Fruit fly (Drosophila melanogaster) whole organism, wandering third instar larva: ENCODE measurements around the gene Gr5a.
A peak's percentile ranks its signal among the peaks of the same experiment; 100 is the strongest.

Experiments used
- CG32264 ChIP-seq: fragments of 200-800 bp; sonication (Bioruptor generic); optimal IDR thresholded peaks from 2 replicates; lab custom pipeline; 2016; ENCODE audit warnings: missing biosample characterization, missing genetic modification characterization
- CG9705 ChIP-seq: fragments of 200-800 bp; sonication (Bioruptor generic); optimal IDR thresholded peaks from 2 replicates; lab custom pipeline; 2018; ENCODE audit warnings: missing biosample characterization, mild to moderate bottlenecking, missing genetic modification characterization
- CrebA ChIP-seq: fragments of 200-800 bp; sonication (Bioruptor generic); optimal IDR thresholded peaks from 2 replicates; lab custom pipeline; 2016; ENCODE audit warnings: missing biosample characterization, mild to moderate bottlenecking, missing genetic modification characterization, borderline replicate concordance
- Dfd ChIP-seq: fragments of >200 bp; optimal IDR thresholded peaks from 2 replicates; lab custom pipeline; 2017; ENCODE audit warnings: missing biosample characterization, missing genetic modification characterization
- Dif ChIP-seq: fragments of 200-275, 200-300 bp; sonication (Bioruptor generic); optimal IDR thresholded peaks from 2 replicates; lab custom pipeline; 2018; ENCODE audit warnings: missing biosample characterization, missing genetic modification characterization; ENCODE audit not compliant: partially characterized antibody
- GATAd ChIP-seq: sonication (Bioruptor generic); optimal IDR thresholded peaks from 2 replicates; lab custom pipeline; 2016; ENCODE audit warnings: missing biosample characterization, missing genetic modification characterization
- HLH106 ChIP-seq: fragments of 200-800 bp; optimal IDR thresholded peaks from 3 replicates; lab custom pipeline; 2019; ENCODE audit warnings: missing biosample characterization, mild to moderate bottlenecking, missing genetic modification characterization, moderate library complexity
- Hnf4 ChIP-seq: fragments of 200-800 bp; sonication (Bioruptor generic); optimal IDR thresholded peaks from 2 replicates; lab custom pipeline; 2016; ENCODE audit warnings: missing biosample characterization, mild to moderate bottlenecking, missing genetic modification characterization
- Hr83 ChIP-seq: fragments of 200-300 bp; sonication (Bioruptor generic); optimal IDR thresholded peaks from 2 replicates; lab custom pipeline; 2016; ENCODE audit warnings: missing biosample characterization, mild to moderate bottlenecking, missing genetic modification characterization, moderate library complexity; ENCODE audit not compliant: poor library complexity, severe bottlenecking
- Mio ChIP-seq: sonication (Bioruptor generic); optimal IDR thresholded peaks from 2 replicates; lab custom pipeline; 2016; ENCODE audit warnings: missing biosample characterization, missing genetic modification characterization
- Myc ChIP-seq: fragments of >200 bp; optimal IDR thresholded peaks from 2 replicates; lab custom pipeline; 2017
- N ChIP-seq: fragments of >200 bp; optimal IDR thresholded peaks from 2 replicates; lab custom pipeline; 2018; ENCODE audit warnings: missing biosample characterization, missing external identifiers, missing genetic modification characterization
- OdsH ChIP-seq: fragments of 200-800 bp; sonication (Bioruptor generic); optimal IDR thresholded peaks from 2 replicates; lab custom pipeline; 2016; ENCODE audit warnings: missing biosample characterization, mild to moderate bottlenecking, missing genetic modification characterization
- Rel ChIP-seq, 2 experiments: fragments of 200-800 bp; sonication (Bioruptor generic) in 1 of 2; optimal IDR thresholded peaks; 2 replicates in 1 of 2; 3 replicates in 1 of 2; lab custom pipeline; 2016 to 2019; ENCODE audit warnings: mild to moderate bottlenecking in 2 of 2, missing biosample characterization in 2 of 2, missing genetic modification characterization in 2 of 2, moderate library complexity in 1 of 2
- Sp1 ChIP-seq: fragments of 200-800 bp; sonication (Bioruptor generic); optimal IDR thresholded peaks from 3 replicates; lab custom pipeline; 2019; ENCODE audit warnings: missing biosample characterization, mild to moderate bottlenecking, missing genetic modification characterization, moderate library complexity
- Vsx2 ChIP-seq: fragments of 200-300, 225-300 bp; sonication (Bioruptor generic); optimal IDR thresholded peaks from 2 replicates; lab custom pipeline; 2018; ENCODE audit warnings: missing biosample characterization, missing genetic modification characterization; ENCODE audit not compliant: partially characterized antibody
- br ChIP-seq: fragments of 200-800 bp; sonication (Bioruptor generic); optimal IDR thresholded peaks from 2 replicates; lab custom pipeline; 2016; ENCODE audit warnings: missing biosample characterization, missing genetic modification characterization
- brk ChIP-seq: fragments of 200-800 bp; sonication (Bioruptor generic); optimal IDR thresholded peaks from 2 replicates; lab custom pipeline; 2016; ENCODE audit warnings: missing biosample characterization, mild to moderate bottlenecking, missing genetic modification characterization
- dl ChIP-seq, 2 experiments: fragments of 175-275, 200-275 bp in 1 of 2; fragments of 200-275 bp in 1 of 2; sonication (Bioruptor generic); optimal IDR thresholded peaks; lab custom pipeline; 2018; ENCODE audit warnings: mild to moderate bottlenecking in 2 of 2, missing biosample characterization in 2 of 2, missing genetic modification characterization in 2 of 2, moderate library complexity in 2 of 2; ENCODE audit not compliant: partially characterized antibody in 2 of 2, insufficient read depth in 1 of 2
- dmrt93B ChIP-seq: fragments of 200-800 bp; sonication (Bioruptor generic); optimal IDR thresholded peaks from 2 replicates; lab custom pipeline; 2018; ENCODE audit warnings: missing biosample characterization, mild to moderate bottlenecking, missing genetic modification characterization
- dsf ChIP-seq: sonication (Bioruptor generic); optimal IDR thresholded peaks from 2 replicates; lab custom pipeline; 2016; ENCODE audit warnings: missing biosample characterization, missing genetic modification characterization, borderline replicate concordance
- ey ChIP-seq: fragments of 200-800 bp; sonication (Bioruptor generic); optimal IDR thresholded peaks from 2 replicates; lab custom pipeline; 2016; ENCODE audit warnings: missing biosample characterization, missing genetic modification characterization
- foxo ChIP-seq, 2 experiments: fragments of 200-800 bp; sonication (Bioruptor generic); optimal IDR thresholded peaks; 2 replicates in 1 of 2; 3 replicates in 1 of 2; lab custom pipeline; 2016 to 2017; ENCODE audit warnings: missing biosample characterization in 2 of 2, missing genetic modification characterization in 2 of 2
- fru ChIP-seq: fragments of 200-800 bp; sonication (Bioruptor generic); optimal IDR thresholded peaks from 3 replicates; lab custom pipeline; 2016; ENCODE audit warnings: missing biosample characterization, mild to moderate bottlenecking, missing genetic modification characterization
- h ChIP-seq: fragments of 200-800 bp; sonication (Bioruptor generic); optimal IDR thresholded peaks from 3 replicates; lab custom pipeline; 2016; ENCODE audit warnings: missing biosample characterization, mild to moderate bottlenecking, missing genetic modification characterization
- jim ChIP-seq: fragments of 175-275, 200-325 bp; sonication (Bioruptor generic); optimal IDR thresholded peaks from 2 replicates; lab custom pipeline; 2016; ENCODE audit warnings: missing biosample characterization, mild to moderate bottlenecking, missing genetic modification characterization
- lola ChIP-seq: fragments of >200 bp; optimal IDR thresholded peaks from 2 replicates; lab custom pipeline; 2017; ENCODE audit warnings: missing biosample characterization, missing genetic modification characterization
- pan ChIP-seq: fragments of >200 bp; optimal IDR thresholded peaks from 2 replicates; lab custom pipeline; 2017
- psq ChIP-seq: fragments of 200-800 bp; sonication (Bioruptor generic); optimal IDR thresholded peaks from 3 replicates; lab custom pipeline; 2017; ENCODE audit warnings: missing biosample characterization, mild to moderate bottlenecking, missing genetic modification characterization, moderate library complexity
- rgr ChIP-seq: fragments of 200-800 bp; sonication (Bioruptor generic); optimal IDR thresholded peaks from 3 replicates; lab custom pipeline; 2016; ENCODE audit warnings: missing biosample characterization, mild to moderate bottlenecking, missing genetic modification characterization
- sage ChIP-seq: fragments of 200-800 bp; sonication (Bioruptor generic); optimal IDR thresholded peaks from 2 replicates; lab custom pipeline; 2016; ENCODE audit warnings: missing biosample characterization, mild to moderate bottlenecking, missing genetic modification characterization
- usp ChIP-seq: fragments of >200 bp; optimal IDR thresholded peaks from 2 replicates; lab custom pipeline; 2017; ENCODE audit warnings: missing biosample characterization, missing genetic modification characterization
- woc ChIP-seq: sonication (Bioruptor generic); optimal IDR thresholded peaks from 2 replicates; lab custom pipeline; 2016; ENCODE audit warnings: missing biosample characterization, mild to moderate bottlenecking, missing genetic modification characterization

The Gr5a gene

DNA sequence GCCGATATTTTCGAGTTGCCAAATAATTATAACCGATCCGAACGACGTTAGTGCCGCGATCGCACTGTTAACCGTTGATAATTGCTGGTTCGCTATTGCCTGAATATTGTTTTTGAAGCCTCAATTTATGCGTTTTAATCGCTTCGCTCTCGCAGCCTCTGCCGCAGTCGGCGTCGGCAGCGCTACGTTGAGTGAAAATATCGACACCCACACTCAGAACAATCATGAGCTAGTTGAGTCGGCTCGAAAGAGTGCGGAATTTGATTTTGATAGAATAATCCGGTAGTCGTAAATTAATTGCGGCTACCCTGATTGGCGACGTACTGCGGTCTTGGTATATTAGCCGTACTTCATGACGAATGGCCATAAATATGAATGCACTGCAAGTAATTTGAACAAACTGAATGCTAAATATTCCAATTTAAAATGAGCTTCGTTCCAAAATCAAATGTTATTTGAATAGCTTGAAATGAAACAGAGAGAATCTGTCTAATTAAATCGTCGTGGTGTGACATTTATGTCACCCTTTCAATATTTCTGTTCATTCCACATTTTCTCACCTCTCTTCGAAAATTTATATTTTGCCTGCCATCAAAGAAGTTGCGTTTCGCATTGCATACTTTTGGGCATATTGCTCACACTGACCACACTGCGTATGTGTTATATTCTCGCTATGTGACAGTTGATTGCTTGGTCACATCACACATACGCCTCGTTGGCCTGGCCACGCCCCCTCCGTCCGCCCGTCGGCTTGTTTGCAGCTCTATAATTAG is 35.2 kb downstream of the Gr5a start:
- no peak for TF ChIP-seq dmrt93B (GFP tag; lab: Kevin White, UChicago)
- no peak for TF ChIP-seq Dfd (GFP tag; lab: Kevin White, UChicago)
- TF ChIP-seq GATAd (GFP tag; lab: Kevin White, UChicago), result no peak
- peak; percentile 38 for TF ChIP-seq Sp1
- peak; percentile 29 for TF ChIP-seq h (GFP tag; lab: Kevin White, UChicago)
- TF ChIP-seq N (GFP tag; lab: Kevin White, UChicago), result peak; percentile 35
- peak in 1 of 2 experiments; percentile 34 for TF ChIP-seq foxo (GFP tag; optimal IDR thresholded peaks at IDR 0.05; lab: Kevin White, UChicago)
- TF ChIP-seq Mio (GFP tag; lab: Kevin White, UChicago), result no peak
- TF ChIP-seq HLH106 (tag; lab: Kevin White, UChicago), result no peak
- TF ChIP-seq ey (GFP tag; lab: Kevin White, UChicago), result peak; percentile 11
- peak; percentile 22 for TF ChIP-seq rgr (GFP tag; lab: Kevin White, UChicago)
- no peak for TF ChIP-seq lola
- TF ChIP-seq usp (GFP tag; lab: Kevin White, UChicago), result no peak
- peak; percentile 19 for TF ChIP-seq fru
- peak; percentile 45 for TF ChIP-seq Myc (lab: Kevin White, UChicago)
- TF ChIP-seq CrebA, result peak; percentile 46
- TF ChIP-seq CG9705 (GFP tag; lab: Kevin White, UChicago), result no peak
- no peak for TF ChIP-seq Dif (GFP tag; lab: Kevin White, UChicago)
- no peak for TF ChIP-seq psq

DNA sequence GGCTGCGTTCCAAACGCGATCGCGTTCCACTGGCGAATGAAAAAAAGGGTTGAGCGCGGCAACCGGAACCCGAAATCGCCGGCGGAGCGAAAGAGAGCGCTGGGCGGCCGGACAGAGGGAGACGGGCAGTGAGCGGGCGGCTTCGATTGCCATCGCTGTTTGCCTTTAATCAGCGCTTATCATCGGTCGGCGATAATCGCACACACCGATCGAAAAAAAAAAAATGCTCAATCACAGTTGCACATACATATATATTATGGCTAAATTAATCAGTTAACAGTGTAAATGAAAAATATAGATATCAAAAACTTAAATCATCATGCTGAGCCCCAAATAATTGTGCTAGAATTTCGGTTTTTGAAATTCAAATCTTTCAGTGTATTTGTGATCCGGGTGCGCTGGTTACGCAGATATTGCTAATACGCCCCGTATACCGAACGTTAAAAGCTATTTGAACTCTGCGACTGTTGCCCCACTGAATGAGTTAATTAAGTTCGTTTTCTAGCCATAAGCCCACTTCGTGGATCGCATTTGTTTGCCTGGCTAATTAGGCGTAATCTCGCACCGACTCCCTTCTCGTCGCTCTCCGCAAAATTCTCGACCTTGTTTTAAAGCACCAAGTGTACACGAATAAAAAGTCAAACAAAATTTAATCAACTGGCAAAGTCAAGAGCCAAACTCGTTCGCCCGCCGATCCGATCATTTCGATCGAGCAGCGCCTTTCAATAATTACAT is 37.5 kb downstream of the Gr5a start, which contains the start of gene CG33080:
CG33080 (minus strand) TSS at position 38 of the 735 bp plus-strand sequence.
- TF ChIP-seq N (GFP tag; lab: Kevin White, UChicago) (no peak), GATAd (GFP tag; lab: Kevin White, UChicago) (no peak), brk (GFP tag; lab: Kevin White, UChicago) (no peak), foxo (GFP tag; optimal IDR thresholded peaks at IDR 0.05; lab: Kevin White, UChicago) (peak in 1 of 2 experiments; percentile 23), jim (GFP tag; lab: Kevin White, UChicago) (no peak), fru (peak; percentile 1), CG32264 (no peak), dl (GFP tag; optimal IDR thresholded peaks at IDR 0.05; lab: Kevin White, UChicago; ENCODE audit: insufficient read depth in 1 of 2, partially characterized antibody in 2 of 2) (no peak), pan (lab: Kevin White, UChicago) (no peak), rgr (GFP tag; lab: Kevin White, UChicago) (peak; percentile 13), Hnf4 (peak; percentile 27), Vsx2 (GFP tag; lab: Kevin White, UChicago) (peak; percentile 97), HLH106 (tag; lab: Kevin White, UChicago) (peak; percentile 7), h (GFP tag; lab: Kevin White, UChicago) (peak; percentile 55), dmrt93B (GFP tag; lab: Kevin White, UChicago) (no peak), br (GFP tag; lab: Kevin White, UChicago) (peak; percentile 15), psq (no peak), woc (GFP tag; lab: Kevin White, UChicago) (no peak)
- TF ChIP-seq, all 38 proteins: peak for 8

- TF ChIP-seq sage (GFP tag; lab: Kevin White, UChicago) (peak; percentile 52), HLH106 (tag; lab: Kevin White, UChicago) (peak; percentile 84), Hnf4 (peak; percentile 55), fru (peak; percentile 67), h (GFP tag; lab: Kevin White, UChicago) (peak; percentile 70), brk (GFP tag; lab: Kevin White, UChicago) (peak; percentile 45), Myc (lab: Kevin White, UChicago) (no peak), dmrt93B (GFP tag; lab: Kevin White, UChicago) (peak; percentile 42), br (GFP tag; lab: Kevin White, UChicago) (peak; percentile 39), CG32264 (no peak), dsf (GFP tag; lab: Kevin White, UChicago) (no peak), foxo (GFP tag; optimal IDR thresholded peaks at IDR 0.05; lab: Kevin White, UChicago) (peak in 1 of 2 experiments; percentile 83), lola (no peak), CG9705 (GFP tag; lab: Kevin White, UChicago) (peak; percentile 59), rgr (GFP tag; lab: Kevin White, UChicago) (peak; percentile 84), Rel (GFP tag; optimal IDR thresholded peaks at IDR 0.05; lab: Kevin White, UChicago) (no peak), Rel (tag; optimal IDR thresholded peaks at IDR 0.05; lab: Kevin White, UChicago) (peak; percentile 67), psq (peak; percentile 55), Sp1 (peak; percentile 81), Hr83 (GFP tag; lab: Kevin White, UChicago) (no peak), ey (GFP tag; lab: Kevin White, UChicago) (peak; percentile 46), OdsH (GFP tag; lab: Kevin White, UChicago) (peak; percentile 72), usp (GFP tag; lab: Kevin White, UChicago) (no peak)
- TF ChIP-seq, all 38 proteins: peak for 16
Measured at dm6 chrX:5718476-5719012, 38.1 kb downstream of the Gr5a start.
